Worm (Caenorhabditis elegans) whole organism, L2 larva: ENCODE measurements around the gene B0222.15.

Experiments used
- ZK546.5 ChIP-seq: sonication (generic microtip); optimal IDR thresholded peaks from 2 replicates; lab custom pipeline; 2017; ENCODE audit warnings: missing biosample characterization, missing genetic modification characterization
- ama-1 ChIP-seq: fragments of 150-350 bp; optimal IDR thresholded peaks from 2 replicates; lab custom pipeline; 2018; ENCODE audit warnings: inconsistent platforms
- mdl-1 ChIP-seq, 2 experiments: fragments of 150-350 bp in 1 of 2; sonication (generic microtip) in 1 of 2; optimal IDR thresholded peaks; 2 replicates each; lab custom pipeline; 2017; ENCODE audit warnings: missing biosample characterization in 2 of 2, missing genetic modification characterization in 2 of 2
- nhr-129 ChIP-seq: fragments of 150-350 bp; optimal IDR thresholded peaks from 2 replicates; lab custom pipeline; 2014; ENCODE audit warnings: missing biosample characterization, missing genetic modification characterization
- nhr-25 ChIP-seq: fragments of 150-350 bp; sonication (generic microtip); optimal IDR thresholded peaks from 3 replicates; lab custom pipeline; 2014; ENCODE audit warnings: missing biosample characterization, missing genetic modification characterization
- snpc-4 ChIP-seq: fragments of 150-350 bp; optimal IDR thresholded peaks from 2 replicates; lab custom pipeline; 2014; ENCODE audit warnings: missing biosample characterization, missing genetic modification characterization

DNA sequence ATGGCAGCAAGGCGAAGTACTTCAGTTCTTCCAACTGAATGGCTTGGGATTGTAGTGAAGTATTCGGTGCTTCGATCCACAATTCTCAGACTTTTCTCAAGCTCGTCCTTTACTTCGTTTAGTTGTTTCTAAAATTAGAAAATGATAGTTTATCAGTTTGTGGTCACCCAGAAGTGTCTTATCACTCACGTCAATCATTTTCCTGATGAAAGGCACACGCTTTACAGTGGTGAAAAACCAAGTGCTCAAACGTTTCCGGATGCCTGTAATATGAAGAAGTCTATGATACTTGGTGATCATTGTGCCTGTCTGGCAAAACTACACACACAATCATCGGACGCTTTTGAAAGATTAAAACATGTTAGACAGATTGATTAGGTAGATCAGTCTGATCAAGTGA, 10.4 kb downstream of the B0222.15 start:
- no peak for TF ChIP-seq nhr-129 (tag; lab: Kevin White, UChicago)
- TF ChIP-seq nhr-25, result no peak
- TF ChIP-seq ama-1 (lab: Kevin White, UChicago), result no peak
- no peak for TF ChIP-seq snpc-4
- no peak for TF ChIP-seq ZK546.5 (tag; lab: Kevin White, UChicago)
- no peak for TF ChIP-seq mdl-1 (tag; optimal IDR thresholded peaks at IDR 0.05; lab: Kevin White, UChicago)
